Fruit fly (Drosophila melanogaster) whole organism, embryonic: ENCODE results near the gene Pi4KIIalpha.

Experiments used
- CG10147 ChIP-seq: fragments of 200-800 bp; sonication (Bioruptor generic); optimal IDR thresholded peaks from 2 replicates; lab custom pipeline; 2019; ENCODE audit warnings: missing biosample characterization, mild to moderate bottlenecking, missing genetic modification characterization, moderate library complexity
- CG11456 ChIP-seq: fragments of 200-800 bp; sonication (Bioruptor generic); IDR thresholded peaks from 3 replicates; pipeline ENCODE4 v1.3.6; 2022; ENCODE audit warnings: missing biosample characterization, missing genetic modification characterization
- CG13287 ChIP-seq: fragments of 200-800 bp; sonication (Bioruptor generic); IDR thresholded peaks from 2 replicates; pipeline ENCODE4 v1.3.6; 2022; ENCODE audit warnings: missing biosample characterization, missing genetic modification characterization; ENCODE audit not compliant: partially characterized antibody
- CG14860 ChIP-seq: fragments of 200-800 bp; sonication (Bioruptor generic); IDR thresholded peaks from 3 replicates; pipeline ENCODE4 v1.3.6; 2022; ENCODE audit warnings: missing biosample characterization, missing genetic modification characterization; ENCODE audit not compliant: partially characterized antibody
- CG1603 ChIP-seq: fragments of 200-800 bp; sonication (Bioruptor generic); optimal IDR thresholded peaks from 2 replicates; lab custom pipeline; 2019; ENCODE audit warnings: missing biosample characterization, mild to moderate bottlenecking, missing genetic modification characterization, moderate library complexity
- CG16813 ChIP-seq: fragments of 200-800 bp; sonication (Bioruptor generic); IDR thresholded peaks from 3 replicates; pipeline ENCODE4 v1.3.6; 2022; ENCODE audit warnings: missing biosample characterization, missing genetic modification characterization; ENCODE audit not compliant: partially characterized antibody
- CG2129 ChIP-seq: fragments of 200-800 bp; sonication (Bioruptor generic); IDR thresholded peaks from 2 replicates; pipeline ENCODE4 v1.3.6; 2022; ENCODE audit warnings: missing biosample characterization, missing genetic modification characterization; ENCODE audit not compliant: partially characterized antibody
- CG33557 ChIP-seq: fragments of 200-800 bp; sonication (Bioruptor generic); optimal IDR thresholded peaks from 2 replicates; lab custom pipeline; 2019; ENCODE audit warnings: missing biosample characterization, mild to moderate bottlenecking, missing genetic modification characterization, moderate library complexity
- CG5245 ChIP-seq: fragments of 200-800 bp; sonication (Bioruptor generic); optimal IDR thresholded peaks from 3 replicates; lab custom pipeline; 2016; ENCODE audit warnings: missing biosample characterization, missing genetic modification characterization
- CG6683 ChIP-seq: fragments of 200-800 bp; sonication (Bioruptor generic); optimal IDR thresholded peaks from 2 replicates; lab custom pipeline; 2017; ENCODE audit warnings: missing biosample characterization, mild to moderate bottlenecking, missing genetic modification characterization, missing genetic modification reagents
- CG6791 ChIP-seq: fragments of 200-800 bp; sonication (Bioruptor generic); IDR thresholded peaks from 3 replicates; pipeline ENCODE4 v1.3.6; 2022; ENCODE audit warnings: missing biosample characterization, missing genetic modification characterization; ENCODE audit not compliant: partially characterized antibody
- CG7928 ChIP-seq: fragments of 200-800 bp; sonication (Bioruptor generic); optimal IDR thresholded peaks from 2 replicates; lab custom pipeline; 2017; ENCODE audit warnings: missing biosample characterization, mild to moderate bottlenecking, missing genetic modification characterization
- CG8281 ChIP-seq: fragments of 200-800 bp; sonication (Bioruptor generic); optimal IDR thresholded peaks from 2 replicates; lab custom pipeline; 2018; ENCODE audit warnings: missing biosample characterization, mild to moderate bottlenecking, missing genetic modification characterization, moderate library complexity
- D19A ChIP-seq: fragments of 200-800 bp; optimal IDR thresholded peaks from 3 replicates; lab custom pipeline; 2019; ENCODE audit warnings: missing biosample characterization, mild to moderate bottlenecking, missing genetic modification characterization, moderate library complexity
- Doc3 ChIP-seq: fragments of 200-800 bp; sonication (Bioruptor generic); IDR thresholded peaks from 3 replicates; pipeline ENCODE4 v1.3.6; 2022; ENCODE audit warnings: missing biosample characterization, missing genetic modification characterization; ENCODE audit not compliant: partially characterized antibody
- Dp ChIP-seq: fragments of 200-800 bp; sonication (Bioruptor generic); optimal IDR thresholded peaks from 2 replicates; lab custom pipeline; 2018; ENCODE audit warnings: missing biosample characterization, mild to moderate bottlenecking, missing genetic modification characterization, moderate library complexity
- E2f2 ChIP-seq: fragments of 200-800 bp; sonication (Bioruptor generic); IDR thresholded peaks from 2 replicates; pipeline ENCODE4 v1.3.6; 2022; ENCODE audit warnings: missing biosample characterization, missing genetic modification characterization
- Elba2 ChIP-seq: fragments of 200-800 bp; sonication (Bioruptor generic); optimal IDR thresholded peaks from 3 replicates; lab custom pipeline; 2016; ENCODE audit warnings: missing biosample characterization, missing genetic modification characterization
- HLH4C ChIP-seq: fragments of 200-800 bp; sonication (Bioruptor generic); IDR thresholded peaks from 3 replicates; pipeline ENCODE4 v1.3.6; 2022; ENCODE audit warnings: missing biosample characterization, missing genetic modification characterization; ENCODE audit not compliant: partially characterized antibody
- HmgD ChIP-seq: fragments of 200-800 bp; sonication (Bioruptor generic); optimal IDR thresholded peaks from 3 replicates; lab custom pipeline; 2016; ENCODE audit warnings: missing biosample characterization, missing genetic modification characterization
- MESR4 ChIP-seq: fragments of 200-800 bp; sonication (Bioruptor generic); optimal IDR thresholded peaks from 2 replicates; lab custom pipeline; 2018; ENCODE audit warnings: missing biosample characterization, mild to moderate bottlenecking, missing genetic modification characterization, moderate library complexity
- Med ChIP-seq: fragments of 200-800 bp; sonication (Bioruptor generic); peaks from one replicate; lab custom pipeline; 2016; ENCODE audit warnings: missing biosample characterization, missing genetic modification characterization, mild to moderate bottlenecking, inconsistent platforms, moderate library complexity
- NFAT ChIP-seq: fragments of 200-800 bp; sonication (Bioruptor generic); IDR thresholded peaks from 2 replicates; pipeline ENCODE4 v1.3.6; 2022; ENCODE audit warnings: missing biosample characterization, missing genetic modification characterization
- Opbp ChIP-seq: fragments of 200-800 bp; sonication (Bioruptor generic); IDR thresholded peaks from 3 replicates; pipeline ENCODE4 v1.3.6; 2022; ENCODE audit warnings: missing biosample characterization, missing genetic modification characterization; ENCODE audit not compliant: partially characterized antibody
- Scr ChIP-seq: fragments of 200-800 bp; sonication (Bioruptor generic); IDR thresholded peaks from 2 replicates; pipeline ENCODE4 v1.3.6; 2022; ENCODE audit warnings: missing biosample characterization, missing genetic modification characterization; ENCODE audit not compliant: partially characterized antibody
- ato ChIP-seq: fragments of 200-800 bp; sonication (Bioruptor generic); IDR thresholded peaks from 2 replicates; pipeline ENCODE4 v1.3.6; 2022; ENCODE audit warnings: missing biosample characterization, missing genetic modification characterization; ENCODE audit not compliant: partially characterized antibody
- bowl ChIP-seq: fragments of 200-800 bp; sonication (Bioruptor generic); IDR thresholded peaks from 2 replicates; pipeline ENCODE4 v1.3.6; 2022; ENCODE audit warnings: missing biosample characterization, missing genetic modification characterization
- eve ChIP-seq, 2 experiments: fragments of >200 bp; optimal IDR thresholded peaks; 2 replicates each; lab custom pipeline; 2017; ENCODE audit warnings: missing biosample characterization in 2 of 2, missing genetic modification characterization in 2 of 2
- fd102C ChIP-seq: fragments of 200-800 bp; sonication (Bioruptor generic); optimal IDR thresholded peaks from 2 replicates; lab custom pipeline; 2018; ENCODE audit warnings: missing biosample characterization, mild to moderate bottlenecking, missing genetic modification characterization, moderate library complexity
- gfzf ChIP-seq: fragments of 200-800 bp; sonication (Bioruptor generic); optimal IDR thresholded peaks from 2 replicates; lab custom pipeline; 2016; ENCODE audit warnings: missing biosample characterization, mild to moderate bottlenecking, missing genetic modification characterization, moderate library complexity
- insv ChIP-seq, 2 experiments: fragments of 200-800 bp; sonication (Bioruptor generic); optimal IDR thresholded peaks; 3 replicates each; lab custom pipeline; 2016 to 2018; ENCODE audit warnings: missing biosample characterization in 2 of 2, missing genetic modification characterization in 2 of 2
- nerfin-2 ChIP-seq: fragments of 200-800 bp; sonication (Bioruptor generic); IDR thresholded peaks from 2 replicates; pipeline ENCODE4 v1.3.6; 2022; ENCODE audit warnings: missing biosample characterization, missing genetic modification characterization; ENCODE audit not compliant: partially characterized antibody
- ranshi ChIP-seq: fragments of 200-800 bp; sonication (Bioruptor generic); IDR thresholded peaks from 2 replicates; pipeline ENCODE4 v1.3.6; 2022; ENCODE audit warnings: missing biosample characterization, missing genetic modification characterization
- run ChIP-seq: fragments of 200-800 bp; sonication (Bioruptor generic); optimal IDR thresholded peaks from 3 replicates; lab custom pipeline; 2018; ENCODE audit warnings: missing biosample characterization, mild to moderate bottlenecking, missing genetic modification characterization
- shn ChIP-seq: fragments of 200-800 bp; sonication (Bioruptor generic); optimal IDR thresholded peaks from 3 replicates; lab custom pipeline; 2016; ENCODE audit warnings: missing biosample characterization, missing genetic modification characterization
- stc ChIP-seq: fragments of 200-800 bp; sonication (Bioruptor generic); IDR thresholded peaks from 2 replicates; pipeline ENCODE4 v1.3.6; 2022; ENCODE audit warnings: missing biosample characterization, missing genetic modification characterization
- stwl ChIP-seq: fragments of 200-800 bp; sonication (Bioruptor generic); optimal IDR thresholded peaks from 3 replicates; lab custom pipeline; 2018; ENCODE audit warnings: missing biosample characterization, mild to moderate bottlenecking, missing genetic modification characterization, moderate library complexity
- tna ChIP-seq: fragments of 200-800 bp; sonication (Bioruptor generic); IDR thresholded peaks from 2 replicates; pipeline ENCODE4 v1.3.6; 2022; ENCODE audit warnings: missing biosample characterization, missing genetic modification characterization; ENCODE audit not compliant: partially characterized antibody
- wor ChIP-seq: fragments of 200-800 bp; sonication (Bioruptor generic); IDR thresholded peaks from 2 replicates; pipeline ENCODE4 v1.3.6; 2022; ENCODE audit warnings: missing biosample characterization, missing genetic modification characterization

The Pi4KIIalpha gene

dm6 chr3R:5554082-5554481, 9.4 kb downstream of the Pi4KIIalpha start, which contains the start of gene Pcmt (continued):
- no peak for TF ChIP-seq CG7928 (GFP tag; lab: Kevin White, UChicago)
- TF ChIP-seq CG1603, result peak; percentile 50
- 0 out of 3 replicates have a peak, but pooled peaks have one; percentile 50 for TF ChIP-seq Doc3 (GFP tag; lab: Robert Waterston, UW)
- TF ChIP-seq CG13287 (GFP tag; lab: Robert Waterston, UW), result peak; percentile 25; the same call in 1 of the 2 replicates
- TF ChIP-seq MESR4 (GFP tag; lab: Kevin White, UChicago), result peak; percentile 52
- no peak for TF ChIP-seq HmgD (GFP tag; lab: Kevin White, UChicago)
- peak; percentile 20 for TF ChIP-seq Dp (GFP tag; lab: Kevin White, UChicago)
- TF ChIP-seq CG11456 (GFP tag; lab: Robert Waterston, UW), result no peak
- TF ChIP-seq eve (GFP tag; optimal IDR thresholded peaks at IDR 0.05; lab: Kevin White, UChicago), result no peak
- TF ChIP-seq D19A (tag; lab: Kevin White, UChicago), result peak; percentile 6
- TF ChIP-seq E2f2, result peak; percentile 29

- TF ChIP-seq bowl (GFP tag; lab: Robert Waterston, UW), result no peak
- no peak for TF ChIP-seq NFAT (GFP tag; lab: Robert Waterston, UW)
- TF ChIP-seq Elba2 (GFP tag; lab: Kevin White, UChicago), result no peak
- no peak for TF ChIP-seq CG2129 (GFP tag; lab: Robert Waterston, UW)
- peak; percentile 15; the same call in 1 of the 3 replicates for TF ChIP-seq Opbp
- TF ChIP-seq E2f2, result no peak
- no peak for TF ChIP-seq stwl (tag; lab: Kevin White, UChicago)
- 0 out of 3 replicates have a peak, but pooled peaks have one; percentile 44 for TF ChIP-seq CG6791 (GFP tag; lab: Robert Waterston, UW)
- TF ChIP-seq CG5245, result no peak
- peak; percentile 10 for TF ChIP-seq gfzf (GFP tag; lab: Kevin White, UChicago)
- TF ChIP-seq fd102C (GFP tag; lab: Kevin White, UChicago), result no peak
- 0 out of 2 replicates have a peak, but pooled peaks have one; percentile 33 for TF ChIP-seq ato (GFP tag; lab: Robert Waterston, UW)
- TF ChIP-seq run, result no peak
- no peak for TF ChIP-seq wor (GFP tag; lab: Robert Waterston, UW)
- TF ChIP-seq CG10147 (GFP tag; lab: Kevin White, UChicago), result no peak
- TF ChIP-seq CG16813 (GFP tag; lab: Robert Waterston, UW), result peak; percentile 67
- peak; percentile 72 for TF ChIP-seq HLH4C (GFP tag; lab: Robert Waterston, UW)
- peak; percentile 61 for TF ChIP-seq nerfin-2 (GFP tag; lab: Robert Waterston, UW)
- TF ChIP-seq Med (GFP tag; lab: Kevin White, UChicago), result peak; percentile 20
- TF ChIP-seq insv (GFP tag; optimal IDR thresholded peaks at IDR 0.05; lab: Kevin White, UChicago), result no peak
- TF ChIP-seq tna (GFP tag; lab: Robert Waterston, UW), result peak; percentile 34; the same call in 1 of the 2 replicates
- TF ChIP-seq ranshi (GFP tag; lab: Robert Waterston, UW), result no peak
- peak; percentile 40; the same call in 1 of the 3 replicates for TF ChIP-seq CG14860 (GFP tag; lab: Robert Waterston, UW)
- TF ChIP-seq CG8281 (tag; lab: Kevin White, UChicago), result no peak
- no peak for TF ChIP-seq CG6683 (GFP tag; lab: Kevin White, UChicago)
- no peak for TF ChIP-seq stc
- TF ChIP-seq CG33557 (GFP tag; lab: Kevin White, UChicago), result no peak
- TF ChIP-seq Scr (GFP tag; lab: Robert Waterston, UW), result peak; percentile 42
- TF ChIP-seq shn (GFP tag; lab: Kevin White, UChicago), result no peak
Observed at dm6 chr3R:5551593-5551992, 11.9 kb downstream of the Pi4KIIalpha start.
